Fruit fly (Drosophila melanogaster) whole organism, pupa: ENCODE measurements around the gene CG7685.

ENCODE experiments used
- CG10348 ChIP-seq: fragments of 200-800 bp; sonication (Bioruptor generic); IDR thresholded peaks from 2 replicates; pipeline ENCODE4 v1.3.6; 2022; ENCODE audit warnings: missing biosample characterization, missing genetic modification characterization
- CG12605 ChIP-seq: fragments of 200-800 bp; sonication (Bioruptor generic); IDR thresholded peaks from 2 replicates; pipeline ENCODE4 v1.3.6; 2022; ENCODE audit warnings: missing biosample characterization, missing genetic modification characterization
- CG13204 ChIP-seq: fragments of 200-800 bp; sonication (Bioruptor generic); optimal IDR thresholded peaks from 2 replicates; lab custom pipeline; 2018; ENCODE audit warnings: missing biosample characterization, mild to moderate bottlenecking, missing genetic modification characterization, moderate library complexity
- CG14655 ChIP-seq: fragments of 200-800 bp; sonication (Bioruptor generic); optimal IDR thresholded peaks from 3 replicates; lab custom pipeline; 2017; ENCODE audit warnings: mild to moderate bottlenecking, missing biosample characterization, missing genetic modification reagents, missing genetic modification characterization
- CG15710 ChIP-seq: fragments of 200-800 bp; sonication (Bioruptor generic); optimal IDR thresholded peaks from 2 replicates; lab custom pipeline; 2018; ENCODE audit warnings: missing biosample characterization, mild to moderate bottlenecking, missing genetic modification characterization, moderate library complexity
- CG17806 ChIP-seq: fragments of 200-800 bp; sonication (Bioruptor generic); optimal IDR thresholded peaks from 2 replicates; lab custom pipeline; 2018; ENCODE audit warnings: missing biosample characterization, mild to moderate bottlenecking, missing genetic modification characterization, moderate library complexity
- CG32121 ChIP-seq: fragments of 200-800 bp; sonication (Bioruptor generic); IDR thresholded peaks from 2 replicates; pipeline ENCODE4 v1.3.6; 2022; ENCODE audit warnings: missing biosample characterization, missing genetic modification characterization
- CG34367 ChIP-seq: fragments of 200-800 bp; sonication (Bioruptor generic); optimal IDR thresholded peaks from 2 replicates; lab custom pipeline; 2018; ENCODE audit warnings: missing biosample characterization, mild to moderate bottlenecking, missing genetic modification characterization
- CG4496 ChIP-seq: fragments of 200-800 bp; sonication (Bioruptor generic); IDR thresholded peaks from 3 replicates; pipeline ENCODE4 v1.3.6; 2022; ENCODE audit warnings: missing biosample characterization, missing genetic modification characterization
- CG8159 ChIP-seq: fragments of 200-800 bp; sonication (Bioruptor generic); optimal IDR thresholded peaks from 3 replicates; lab custom pipeline; 2018; ENCODE audit warnings: missing biosample characterization, mild to moderate bottlenecking, missing genetic modification characterization, moderate library complexity
- CG8301 ChIP-seq: fragments of 200-800 bp; sonication (Bioruptor generic); optimal IDR thresholded peaks from 2 replicates; lab custom pipeline; 2018; ENCODE audit warnings: missing biosample characterization, mild to moderate bottlenecking, missing genetic modification characterization
- CG9948 ChIP-seq: fragments of 200-800 bp; sonication (Bioruptor generic); optimal IDR thresholded peaks from 2 replicates; lab custom pipeline; 2018; ENCODE audit warnings: missing biosample characterization, mild to moderate bottlenecking, missing genetic modification characterization, moderate library complexity
- D1 ChIP-seq: fragments of 200-800 bp; sonication (Bioruptor generic); optimal IDR thresholded peaks from 2 replicates; lab custom pipeline; 2018; ENCODE audit warnings: missing biosample characterization, mild to moderate bottlenecking, missing genetic modification characterization, moderate library complexity
- EcR ChIP-seq: fragments of 200-800 bp; sonication (Bioruptor generic); optimal IDR thresholded peaks from 3 replicates; lab custom pipeline; 2019; ENCODE audit warnings: missing biosample characterization, missing genetic modification characterization, mild to moderate bottlenecking, moderate library complexity, missing genetic modification reagents
- Ets98B ChIP-seq: fragments of 200-800 bp; sonication (Bioruptor generic); IDR thresholded peaks from 2 replicates; pipeline ENCODE4 v1.3.6; 2022; ENCODE audit warnings: missing biosample characterization, missing genetic modification characterization
- Pif1A ChIP-seq: fragments of 200-800 bp; sonication (Bioruptor generic); optimal IDR thresholded peaks from 3 replicates; lab custom pipeline; 2016; ENCODE audit warnings: missing biosample characterization, missing genetic modification characterization
- Pif1B ChIP-seq: fragments of 200-800 bp; sonication (Bioruptor generic); optimal IDR thresholded peaks from 3 replicates; lab custom pipeline; 2016; ENCODE audit warnings: missing biosample characterization, missing genetic modification characterization
- Snoo ChIP-seq: fragments of 200-800 bp; sonication (Bioruptor generic); optimal IDR thresholded peaks from 3 replicates; lab custom pipeline; 2017; ENCODE audit warnings: missing biosample characterization, mild to moderate bottlenecking, missing genetic modification characterization, inconsistent platforms
- fd96Ca ChIP-seq: fragments of 200-800 bp; sonication (Bioruptor generic); IDR thresholded peaks from 3 replicates; pipeline ENCODE4 v1.3.6; 2022; ENCODE audit warnings: missing biosample characterization, missing genetic modification characterization
- gl ChIP-seq: fragments of 200-800 bp; sonication (Bioruptor generic); optimal IDR thresholded peaks from 2 replicates; lab custom pipeline; 2018; ENCODE audit warnings: missing biosample characterization, mild to moderate bottlenecking, missing genetic modification characterization
- rn ChIP-seq: fragments of 200-800 bp; sonication (Bioruptor generic); IDR thresholded peaks from 2 replicates; pipeline ENCODE4 v1.3.6; 2022; ENCODE audit warnings: missing biosample characterization, missing genetic modification characterization

The CG7685 gene

DNA sequence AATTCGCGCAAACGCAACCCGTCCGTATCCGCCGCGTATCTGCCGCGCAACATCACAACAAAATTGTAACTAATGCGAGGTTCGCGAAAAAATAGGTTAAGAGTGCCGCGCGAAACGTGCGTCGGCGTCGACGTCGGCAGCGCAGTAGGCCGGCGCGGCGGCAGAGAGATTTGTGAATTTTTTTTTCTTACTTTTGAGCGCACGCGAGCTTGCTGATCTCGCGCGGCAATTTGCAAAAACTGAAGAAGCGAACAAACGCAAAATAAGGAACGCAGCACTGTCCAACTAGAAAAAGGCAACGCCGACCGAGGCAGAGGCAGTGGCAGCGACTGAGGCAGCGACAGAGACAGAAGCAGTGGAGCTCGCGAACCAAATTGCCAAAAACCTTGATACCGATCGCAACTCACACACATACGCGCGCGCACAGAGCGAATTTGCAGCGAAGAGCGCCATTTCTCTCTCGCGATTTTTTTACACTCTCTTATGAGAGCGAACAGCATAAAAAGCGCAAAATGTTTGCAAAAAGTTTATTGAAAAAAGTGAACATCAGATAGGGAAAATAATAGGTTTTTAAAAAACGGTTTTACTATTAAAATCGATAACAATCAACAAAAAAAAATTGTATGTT lies 42.5 kb downstream of the CG7685 start:
- TF ChIP-seq CG4496 (0 out of 3 replicates have a peak, but pooled peaks have one; percentile 30), fd96Ca (GFP tag; lab: Robert Waterston, UW) (0 out of 3 replicates have a peak, but pooled peaks have one; percentile 19), CG32121 (peak; percentile 60; the same call in 1 of the 2 replicates), CG34367 (tag; lab: Kevin White, UChicago) (no peak)

DNA sequence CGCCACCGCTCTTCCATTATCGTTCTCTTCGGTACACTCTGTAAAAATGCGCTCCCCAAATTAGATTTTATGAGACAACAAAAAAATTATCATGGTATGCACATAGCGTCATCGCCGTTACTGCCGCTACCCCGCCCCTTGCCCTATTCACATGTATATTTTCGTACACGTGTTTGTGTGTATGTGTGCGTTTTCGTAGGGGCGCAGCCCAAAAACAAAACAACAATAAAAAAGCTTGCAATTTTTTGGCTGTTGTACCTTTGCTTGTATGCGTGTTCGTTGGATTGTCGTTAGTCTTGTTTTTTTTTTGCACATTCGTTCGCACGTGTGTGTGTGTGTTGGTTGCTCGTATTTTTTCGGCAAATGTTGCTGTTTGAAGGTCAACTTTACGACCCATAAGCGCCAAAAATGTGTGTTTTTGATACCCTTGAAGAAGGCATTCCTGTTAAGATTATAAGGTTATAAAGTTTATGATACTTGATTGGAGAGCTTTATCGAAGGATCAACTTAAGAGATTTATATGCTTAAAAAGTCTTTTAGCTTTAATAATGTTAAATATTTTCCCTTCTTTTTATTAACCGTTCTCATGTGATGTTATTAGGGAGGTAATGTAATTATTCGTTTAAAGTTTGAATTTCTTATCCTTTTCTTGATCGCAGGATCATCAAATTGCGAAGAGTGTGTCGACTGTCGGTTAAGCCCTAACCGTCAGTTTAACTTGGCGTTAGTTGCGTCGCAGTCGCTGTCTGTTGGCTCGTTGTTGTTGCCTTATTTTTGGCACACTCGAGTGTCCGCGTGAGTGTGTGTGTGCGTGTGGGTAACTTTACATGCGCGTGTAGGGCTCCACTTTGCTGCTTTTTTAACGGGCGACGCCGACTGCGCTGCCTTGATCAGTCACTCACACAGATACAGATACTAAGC lies 43.6 kb downstream of the CG7685 start:
- 0 out of 2 replicates have a peak, but pooled peaks have one; percentile 11 for TF ChIP-seq rn (GFP tag; lab: Robert Waterston, UW)
- no peak for TF ChIP-seq CG15710 (tag; lab: Kevin White, UChicago)
- TF ChIP-seq CG13204 (GFP tag; lab: Kevin White, UChicago) = no peak
- TF ChIP-seq CG17806 = no peak
- no peak for TF ChIP-seq CG34367 (tag; lab: Kevin White, UChicago)
- TF ChIP-seq Ets98B = peak; percentile 12
- TF ChIP-seq CG10348 = peak; percentile 70; the same call in 1 of the 2 replicates
- TF ChIP-seq Pif1A = peak; percentile 29
- peak; percentile 81 for TF ChIP-seq Snoo (tag; lab: Kevin White, UChicago)
- TF ChIP-seq CG32121 = peak; percentile 38
- TF ChIP-seq Pif1B = no peak
- peak; percentile 51 for TF ChIP-seq CG8301
- TF ChIP-seq EcR (GFP tag; lab: Kevin White, UChicago) = no peak
- no peak for TF ChIP-seq CG9948 (tag; lab: Kevin White, UChicago)
- TF ChIP-seq CG8159 (tag; lab: Kevin White, UChicago) = no peak
- peak; percentile 68 for TF ChIP-seq CG4496
- no peak for TF ChIP-seq gl (tag; lab: Kevin White, UChicago)
- TF ChIP-seq fd96Ca (GFP tag; lab: Robert Waterston, UW) = peak; percentile 56; the same call in 1 of the 3 replicates
- TF ChIP-seq CG12605 (GFP tag; lab: Robert Waterston, UW) = no peak
- TF ChIP-seq D1 (tag; lab: Kevin White, UChicago) = no peak
- peak; percentile 51 for TF ChIP-seq CG14655 (GFP tag; lab: Kevin White, UChicago)

DNA sequence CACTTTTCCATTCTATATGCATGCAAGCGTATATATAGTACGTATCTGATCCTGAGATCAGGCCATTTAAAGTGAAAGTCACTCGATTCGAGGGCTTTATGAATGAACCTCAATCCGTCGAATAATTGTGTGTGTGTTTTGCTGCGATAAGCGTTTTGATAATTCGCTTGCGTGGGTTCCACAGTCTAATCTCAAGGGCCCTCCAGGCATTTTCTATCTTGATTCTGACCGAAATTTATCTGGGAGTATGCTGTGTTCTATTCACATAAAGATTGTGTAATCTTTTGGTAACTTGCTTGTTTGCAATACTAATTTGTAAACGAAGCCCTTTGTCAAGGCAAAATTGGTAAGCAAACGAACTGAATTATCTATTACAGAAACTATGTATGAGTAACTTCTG lies 44.4 kb downstream of the CG7685 start:
- no peak for TF ChIP-seq Pif1A
- TF ChIP-seq gl (tag; lab: Kevin White, UChicago) = no peak
- no peak for TF ChIP-seq CG9948 (tag; lab: Kevin White, UChicago)
- TF ChIP-seq Ets98B = no peak
- TF ChIP-seq CG12605 (GFP tag; lab: Robert Waterston, UW) = no peak
- no peak for TF ChIP-seq fd96Ca (GFP tag; lab: Robert Waterston, UW)

DNA sequence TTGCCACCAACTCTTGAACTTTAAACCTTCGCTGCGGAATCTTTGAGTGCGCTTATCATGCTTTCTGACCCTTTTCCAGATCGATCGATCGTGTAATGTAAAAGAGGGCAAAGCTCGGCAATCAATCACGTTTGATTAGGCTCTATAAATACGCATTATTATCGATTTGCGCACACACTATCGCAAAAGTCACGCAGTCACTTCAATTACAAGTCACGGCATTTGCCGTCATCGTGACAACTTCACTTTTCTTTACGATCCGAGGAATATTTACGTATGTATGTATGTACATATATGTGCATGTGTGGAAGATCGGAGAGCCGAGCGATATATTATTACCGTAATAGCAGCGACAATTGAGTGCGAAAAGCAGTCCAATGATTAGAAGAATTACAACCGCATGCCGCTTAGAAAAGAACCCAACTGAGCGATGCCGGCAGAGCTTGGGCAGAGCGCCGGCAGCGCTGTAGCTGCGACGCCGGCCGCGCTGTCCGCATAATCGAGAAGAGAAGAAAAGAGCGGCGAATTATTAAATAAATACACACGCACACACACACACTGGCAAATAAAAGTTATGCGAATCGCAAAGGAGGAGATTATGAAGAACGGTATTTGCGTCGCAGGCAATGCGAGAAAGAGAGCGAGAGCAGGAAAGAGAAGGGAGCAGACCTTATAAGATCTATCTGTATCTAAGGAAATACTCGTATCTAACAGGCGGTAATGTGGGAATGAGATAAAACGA lies 45.3 kb downstream of the CG7685 start:
- no peak for TF ChIP-seq Snoo (tag; lab: Kevin White, UChicago)
- TF ChIP-seq, all 21 proteins: peak for 0
